Worm (Caenorhabditis elegans) whole organism, late embryonic: Measurements from ENCODE around the gene dlat-1.

Experiments
- ama-1 ChIP-seq: fragments of 150-350 bp; optimal IDR thresholded peaks from 2 replicates; lab custom pipeline; 2014
- fkh-10 ChIP-seq: fragments of 150-350 bp; optimal IDR thresholded peaks from 2 replicates; lab custom pipeline; 2014; ENCODE audit warnings: missing biosample characterization, missing genetic modification reagents, missing genetic modification characterization
- fkh-6 ChIP-seq: sonication (generic microtip); optimal IDR thresholded peaks from 2 replicates; lab custom pipeline; 2016; ENCODE audit warnings: missing genetic modification characterization, missing compliant biosample characterization
- hlh-30 ChIP-seq: sonication (generic microtip); optimal IDR thresholded peaks from 2 replicates; lab custom pipeline; 2017; ENCODE audit warnings: antibody characterized with exemption, missing genetic modification characterization, missing compliant biosample characterization; ENCODE audit not compliant: insufficient read depth
- lim-6 ChIP-seq: sonication (generic microtip); optimal IDR thresholded peaks from 2 replicates; lab custom pipeline; 2016; ENCODE audit warnings: missing genetic modification characterization, missing compliant biosample characterization
- lin-11 ChIP-seq: fragments of 200-800 bp; sonication (Bioruptor generic); optimal IDR thresholded peaks from 2 replicates; lab custom pipeline; 2018; ENCODE audit warnings: mild to moderate bottlenecking, missing genetic modification characterization, missing compliant biosample characterization
- pat-9 ChIP-seq: fragments of 200-800 bp; sonication (Bioruptor generic); optimal IDR thresholded peaks from 2 replicates; lab custom pipeline; 2018; ENCODE audit warnings: mild to moderate bottlenecking, missing genetic modification characterization, moderate library complexity, missing compliant biosample characterization
- pax-1 ChIP-seq: fragments of 150-350 bp; optimal IDR thresholded peaks from 2 replicates; lab custom pipeline; 2014; ENCODE audit warnings: missing biosample characterization, missing genetic modification characterization
- pqm-1 ChIP-seq: sonication (generic microtip); optimal IDR thresholded peaks from 2 replicates; lab custom pipeline; 2016; ENCODE audit warnings: missing genetic modification characterization, missing compliant biosample characterization

ce11 chrV:14439236-14439635 is 7.9 kb downstream of the dlat-1 start:
- TF ChIP-seq pax-1 (no peak), lin-11 (tag; lab: Kevin White, UChicago) (no peak), ama-1 (no peak), pqm-1 (tag; lab: Kevin White, UChicago) (no peak), lim-6 (tag; lab: Kevin White, UChicago) (no peak), hlh-30 (tag; lab: Kevin White, UChicago) (no peak), fkh-6 (tag; lab: Kevin White, UChicago) (no peak), fkh-10 (GFP tag; lab: Kevin White, UChicago) (no peak), pat-9 (tag; lab: Kevin White, UChicago) (no peak)
